Fruit fly (Drosophila melanogaster): ENCODE data around the gene Ets96B.
A peak's percentile ranks its signal among the peaks of the same experiment; 100 is the strongest.

Ets96B gene

DNA sequence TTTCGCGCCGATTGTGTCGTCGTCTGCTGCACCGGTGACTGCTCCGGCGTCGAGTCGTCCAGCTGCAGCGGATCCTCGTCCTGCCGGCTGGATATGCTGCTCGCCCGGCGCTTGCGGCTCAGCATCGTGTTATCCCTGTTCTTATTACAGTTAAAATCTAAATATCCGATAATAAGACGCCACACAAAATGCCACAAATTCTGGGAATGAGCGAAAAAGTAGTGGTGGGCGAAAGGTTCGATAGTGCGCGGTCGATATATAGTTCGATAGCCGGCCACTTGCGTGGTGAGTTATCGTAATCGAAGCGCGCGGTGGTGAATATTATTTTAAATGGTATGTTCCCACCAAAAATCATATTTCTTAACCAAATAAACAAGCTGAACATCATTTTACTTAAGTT is 17.2 kb downstream of the Ets96B start, which contains the start of gene polybromo (continued):
- TF ChIP-seq Pdp1 (GFP tag; optimal IDR thresholded peaks at IDR 0.05) (no peak), cato (GFP tag; optimal IDR thresholded peaks at IDR 0.05; ENCODE audit: borderline replicate concordance) (no peak), CG7963 (GFP tag; IDR thresholded peaks at IDR 0.05; ENCODE audit: partially characterized antibody) (peak; percentile 75), Max (GFP tag; optimal IDR thresholded peaks at IDR 0.05) (no peak), CG8281 (tag; optimal IDR thresholded peaks at IDR 0.05) (no peak), toy (GFP tag; IDR thresholded peaks at IDR 0.05) (no peak), CrebB (tag; optimal IDR thresholded peaks at IDR 0.05) (no peak), ftz-f1 (GFP tag; optimal IDR thresholded peaks at IDR 0.05) (no peak), jumu (GFP tag; optimal IDR thresholded peaks at IDR 0.05) (peak; percentile 30), Dref (GFP tag; IDR thresholded peaks at IDR 0.05) (peak; percentile 92), CG4730 (GFP tag; IDR thresholded peaks at IDR 0.05) (no peak), ATbp (GFP tag; optimal IDR thresholded peaks at IDR 0.05) (no peak), CG2116 (GFP tag; optimal IDR thresholded peaks at IDR 0.05) (peak; percentile 43), CG18619 (GFP tag; optimal IDR thresholded peaks at IDR 0.05) (no peak), schlank (tag; optimal IDR thresholded peaks at IDR 0.05) (no peak), YL-1 (GFP tag; optimal IDR thresholded peaks at IDR 0.05) (peak; percentile 67), CG13894 (tag; optimal IDR thresholded peaks at IDR 0.05) (no peak), slp2 (GFP tag; optimal IDR thresholded peaks at IDR 0.05) (no peak), CG18476 (GFP tag; optimal IDR thresholded peaks at IDR 0.05) (no peak), HLHmδ (GFP tag; optimal IDR thresholded peaks at IDR 0.05) (no peak), CG9727 (GFP tag; optimal IDR thresholded peaks at IDR 0.05) (no peak), Drgx (GFP tag; IDR thresholded peaks at IDR 0.05) (no peak), Xrp1 (GFP tag; IDR thresholded peaks at IDR 0.05) (no peak), CG6791 (GFP tag; IDR thresholded peaks at IDR 0.05; ENCODE audit: partially characterized antibody) (peak; percentile 93), CG34224 (GFP tag; IDR thresholded peaks at IDR 0.05; ENCODE audit: partially characterized antibody) (peak; percentile 89), NC2β (GFP tag; optimal IDR thresholded peaks at IDR 0.05) (no peak), CG33213 (GFP tag; optimal IDR thresholded peaks at IDR 0.05) (peak; percentile 25), Lhr (GFP tag; optimal IDR thresholded peaks at IDR 0.05) (no peak), Xbp1 (GFP tag; optimal IDR thresholded peaks at IDR 0.05) (no peak), CG6175 (GFP tag; IDR thresholded peaks at IDR 0.05) (no peak), CG15011 (GFP tag; optimal IDR thresholded peaks at IDR 0.05) (no peak), CG17328 (GFP tag; IDR thresholded peaks at IDR 0.05) (no peak), CG12942 (GFP tag; optimal IDR thresholded peaks at IDR 0.05) (no peak), Hr51 (GFP tag; optimal IDR thresholded peaks at IDR 0.05) (no peak), MTF-1 (GFP tag; optimal IDR thresholded peaks at IDR 0.05; ENCODE audit: borderline replicate concordance) (no peak), ewg (GFP tag; optimal IDR thresholded peaks at IDR 0.05) (no peak), TFAM (GFP tag; optimal IDR thresholded peaks at IDR 0.05) (no peak), CG13287 (GFP tag; IDR thresholded peaks at IDR 0.05; ENCODE audit: partially characterized antibody) (peak; percentile 93), CG6854 (GFP tag; optimal IDR thresholded peaks at IDR 0.05) (no peak), pros (GFP tag; optimal IDR thresholded peaks at IDR 0.05) (no peak), Bdp1 (GFP tag; optimal IDR thresholded peaks at IDR 0.05) (no peak), phol (tag; optimal IDR thresholded peaks at IDR 0.05) (peak; percentile 11), Sry-δ (GFP tag; optimal IDR thresholded peaks at IDR 0.05) (peak; percentile 97), shn (GFP tag; optimal IDR thresholded peaks at IDR 0.05) (no peak), CG2875 (GFP tag; optimal IDR thresholded peaks at IDR 0.05) (no peak), MESR4 (GFP tag; optimal IDR thresholded peaks at IDR 0.05) (peak; percentile 76), tup (GFP tag; optimal IDR thresholded peaks at IDR 0.05) (no peak), pnt (GFP tag; optimal IDR thresholded peaks at IDR 0.05) (no peak), grau (tag; optimal IDR thresholded peaks at IDR 0.05) (no peak), abd-A (tag; optimal IDR thresholded peaks at IDR 0.05) (no peak)
